Worm (Caenorhabditis elegans) whole organism, late embryonic: ENCODE measurements around the gene T05B9.1.

Source experiments
- C38D4.7 ChIP-seq: fragments of 200-800 bp; sonication (Bioruptor generic); optimal IDR thresholded peaks from 2 replicates; lab custom pipeline; 2018; ENCODE audit warnings: mild to moderate bottlenecking, missing genetic modification characterization, moderate library complexity, missing compliant biosample characterization
- K02D7.2 ChIP-seq: sonication (generic microtip); optimal IDR thresholded peaks from 2 replicates; lab custom pipeline; 2017; ENCODE audit warnings: mild to moderate bottlenecking, missing genetic modification characterization, missing compliant biosample characterization
- K09A11.1 ChIP-seq: sonication (generic microtip); optimal IDR thresholded peaks from 2 replicates; lab custom pipeline; 2017; ENCODE audit warnings: antibody characterized with exemption, mild to moderate bottlenecking, missing genetic modification characterization, missing compliant biosample characterization; ENCODE audit not compliant: insufficient read depth
- ama-1 ChIP-seq: fragments of 150-350 bp; optimal IDR thresholded peaks from 2 replicates; lab custom pipeline; 2014
- ceh-18 ChIP-seq: sonication (generic microtip); optimal IDR thresholded peaks from 2 replicates; lab custom pipeline; 2016; ENCODE audit warnings: missing genetic modification characterization, missing compliant biosample characterization
- ceh-19 ChIP-seq: fragments of 200-800 bp; sonication (Bioruptor generic); optimal IDR thresholded peaks from 2 replicates; lab custom pipeline; 2018; ENCODE audit warnings: mild to moderate bottlenecking, missing genetic modification characterization, missing compliant biosample characterization
- ceh-24 ChIP-seq: sonication (generic microtip); optimal IDR thresholded peaks from 2 replicates; lab custom pipeline; 2016; ENCODE audit warnings: mild to moderate bottlenecking, missing genetic modification characterization, missing compliant biosample characterization
- ceh-30 ChIP-seq: fragments of 150-350 bp; optimal IDR thresholded peaks from 2 replicates; lab custom pipeline; 2014; ENCODE audit warnings: missing biosample characterization, missing genetic modification characterization
- che-1 ChIP-seq: sonication (generic microtip); optimal IDR thresholded peaks from 2 replicates; lab custom pipeline; 2016; ENCODE audit warnings: mild to moderate bottlenecking, missing genetic modification characterization, missing compliant biosample characterization
- dmd-4 ChIP-seq: sonication (generic microtip); optimal IDR thresholded peaks from 2 replicates; lab custom pipeline; 2016; ENCODE audit warnings: borderline replicate concordance, missing genetic modification characterization, missing compliant biosample characterization
- elt-4 ChIP-seq: sonication (generic microtip); optimal IDR thresholded peaks from 2 replicates; lab custom pipeline; 2016; ENCODE audit warnings: missing genetic modification characterization, missing compliant biosample characterization
- ets-4 ChIP-seq: sonication (generic microtip); optimal IDR thresholded peaks from 2 replicates; lab custom pipeline; 2016; ENCODE audit warnings: missing genetic modification characterization, missing compliant biosample characterization
- fkh-10 ChIP-seq: fragments of 150-350 bp; optimal IDR thresholded peaks from 2 replicates; lab custom pipeline; 2014; ENCODE audit warnings: missing biosample characterization, missing genetic modification reagents, missing genetic modification characterization
- fkh-6 ChIP-seq: sonication (generic microtip); optimal IDR thresholded peaks from 2 replicates; lab custom pipeline; 2016; ENCODE audit warnings: missing genetic modification characterization, missing compliant biosample characterization
- gmeb-2 ChIP-seq: sonication (generic microtip); optimal IDR thresholded peaks from 2 replicates; lab custom pipeline; 2016; ENCODE audit warnings: missing genetic modification characterization, inconsistent platforms, missing compliant biosample characterization
- hlh-13 ChIP-seq: fragments of 200-800 bp; sonication (Bioruptor generic); optimal IDR thresholded peaks from 2 replicates; lab custom pipeline; 2018; ENCODE audit warnings: mild to moderate bottlenecking, missing genetic modification characterization, missing compliant biosample characterization
- hlh-6 ChIP-seq: sonication (generic microtip); optimal IDR thresholded peaks from 2 replicates; lab custom pipeline; 2016; ENCODE audit warnings: missing genotype, missing genetic modification characterization, missing compliant biosample characterization
- lim-6 ChIP-seq: sonication (generic microtip); optimal IDR thresholded peaks from 2 replicates; lab custom pipeline; 2016; ENCODE audit warnings: missing genetic modification characterization, missing compliant biosample characterization
- lin-11 ChIP-seq: fragments of 200-800 bp; sonication (Bioruptor generic); optimal IDR thresholded peaks from 2 replicates; lab custom pipeline; 2018; ENCODE audit warnings: mild to moderate bottlenecking, missing genetic modification characterization, missing compliant biosample characterization
- mec-3 ChIP-seq: sonication (generic microtip); optimal IDR thresholded peaks from 2 replicates; lab custom pipeline; 2016; ENCODE audit warnings: borderline replicate concordance, missing genetic modification characterization, missing compliant biosample characterization
- nfya-1 ChIP-seq: sonication (generic microtip); optimal IDR thresholded peaks from 2 replicates; lab custom pipeline; 2017; ENCODE audit warnings: missing genetic modification characterization, mild to moderate bottlenecking, missing compliant biosample characterization, antibody characterized with exemption, moderate library complexity
- nhr-11 ChIP-seq: fragments of 150-350 bp; optimal IDR thresholded peaks from 2 replicates; lab custom pipeline; 2014; ENCODE audit warnings: missing biosample characterization, missing genetic modification characterization
- nhr-232 ChIP-seq: sonication (generic microtip); optimal IDR thresholded peaks from 2 replicates; lab custom pipeline; 2016; ENCODE audit warnings: missing genetic modification characterization, missing compliant biosample characterization
- pag-3 ChIP-seq: sonication (generic microtip); optimal IDR thresholded peaks from 2 replicates; lab custom pipeline; 2016; ENCODE audit warnings: missing compliant biosample characterization, missing genetic modification characterization, borderline replicate concordance
- pax-1 ChIP-seq: fragments of 150-350 bp; optimal IDR thresholded peaks from 2 replicates; lab custom pipeline; 2014; ENCODE audit warnings: missing biosample characterization, missing genetic modification characterization
- pha-2 ChIP-seq: sonication (generic microtip); optimal IDR thresholded peaks from 2 replicates; lab custom pipeline; 2017; ENCODE audit warnings: mild to moderate bottlenecking, missing genetic modification characterization, missing compliant biosample characterization
- ref-2 ChIP-seq: sonication (generic microtip); optimal IDR thresholded peaks from 2 replicates; lab custom pipeline; 2016; ENCODE audit warnings: missing genetic modification characterization, missing compliant biosample characterization
- rnt-1 ChIP-seq: sonication (generic microtip); optimal IDR thresholded peaks from 2 replicates; lab custom pipeline; 2016; ENCODE audit warnings: missing genetic modification characterization, missing compliant biosample characterization
- sdc-2 ChIP-seq: sonication (generic microtip); optimal IDR thresholded peaks from 2 replicates; lab custom pipeline; 2016; ENCODE audit warnings: missing genotype, missing genetic modification characterization, missing compliant biosample characterization
- sox-2 ChIP-seq: fragments of 200-800 bp; sonication (Bioruptor generic); IDR thresholded peaks from 2 replicates; pipeline ENCODE4 v1.3.6; 2022; ENCODE audit warnings: missing genetic modification reagents, missing genetic modification characterization, missing compliant biosample characterization
- syd-9 ChIP-seq: sonication (generic microtip); optimal IDR thresholded peaks from 2 replicates; lab custom pipeline; 2016; ENCODE audit warnings: mild to moderate bottlenecking, missing genetic modification characterization, moderate library complexity, missing compliant biosample characterization
- unc-3 ChIP-seq, 2 experiments: fragments of 200-800 bp in 1 of 2; sonication (Bioruptor generic) in 1 of 2; sonication (generic microtip) in 1 of 2; conservative IDR thresholded peaks in 1 of 2; optimal IDR thresholded peaks in 1 of 2; 2 replicates each; pipeline versions ENCODE4 v1.3.6 to Lab custom; 2016 to 2022; ENCODE audit warnings: missing compliant biosample characterization in 2 of 2, missing genetic modification characterization in 2 of 2, missing genetic modification reagents in 1 of 2
- unc-42 ChIP-seq: sonication (generic microtip); optimal IDR thresholded peaks from 2 replicates; lab custom pipeline; 2016; ENCODE audit warnings: missing genotype, missing genetic modification characterization, missing compliant biosample characterization
- unc-86 ChIP-seq: sonication (generic microtip); optimal IDR thresholded peaks from 2 replicates; lab custom pipeline; 2016; ENCODE audit warnings: missing genetic modification characterization, missing compliant biosample characterization

The T05B9.1 gene

ce11 chrII:11259766-11260165 lies 1.2 kb downstream of the T05B9.1 start:
- no peak for TF ChIP-seq pax-1 (tag; lab: Kevin White, UChicago)

ce11 chrII:11255536-11255935 lies 5.5 kb downstream of the T05B9.1 start, which contains the start of gene T05B9.2:
T05B9.2 (plus strand) TSS chrII:11255836.
- TF ChIP-seq che-1 (tag; lab: Kevin White, UChicago) (no peak), ceh-24 (no peak), elt-4 (tag; lab: Kevin White, UChicago) (no peak)

ce11 chrII:11247414-11247813 lies 13.6 kb downstream of the T05B9.1 start, which contains the start of gene T06D8.10:
T06D8.10 (minus strand) TSS chrII:11247514.
- TF ChIP-seq lim-6 (no peak), sdc-2 (tag; lab: Kevin White, UChicago) (peak; percentile 11), fkh-10 (GFP tag; lab: Kevin White, UChicago) (no peak)

- TF ChIP-seq ref-2 (no peak), unc-42 (tag; lab: Kevin White, UChicago) (no peak), fkh-6 (no peak), dmd-4 (tag; lab: Kevin White, UChicago) (no peak), nfya-1 (tag; lab: Kevin White, UChicago) (no peak), unc-3 (GFP tag; conservative IDR thresholded peaks at IDR 0.05; lab: Robert Waterston, UW) (no peak), unc-3 (tag; optimal IDR thresholded peaks at IDR 0.05; lab: Kevin White, UChicago) (no peak)
- TF ChIP-seq, all 69 proteins: peak for 0
These were observed 14.5 kb downstream of the T05B9.1 start for ce11 chrII:11246506-11246905.

ce11 chrII:11242918-11243317 lies 18.1 kb downstream of the T05B9.1 start:
- TF ChIP-seq nfya-1 (tag; lab: Kevin White, UChicago) (no peak), unc-42 (tag; lab: Kevin White, UChicago) (no peak), lin-11 (tag; lab: Kevin White, UChicago) (no peak), ref-2 (no peak), hlh-6 (no peak), ceh-19 (GFP tag; lab: Kevin White, UChicago) (no peak), nhr-11 (tag; lab: Kevin White, UChicago) (no peak), pax-1 (tag; lab: Kevin White, UChicago) (no peak), ceh-18 (no peak), ets-4 (no peak), K09A11.1 (tag; lab: Kevin White, UChicago) (no peak)

- TF ChIP-seq mec-3 (tag; lab: Kevin White, UChicago) (no peak), nhr-232 (tag; lab: Kevin White, UChicago) (no peak), K02D7.2 (tag; lab: Kevin White, UChicago) (no peak), C38D4.7 (GFP tag; lab: Kevin White, UChicago) (no peak), ceh-19 (GFP tag; lab: Kevin White, UChicago) (no peak), unc-42 (tag; lab: Kevin White, UChicago) (no peak), unc-86 (tag; lab: Kevin White, UChicago) (no peak), ama-1 (lab: Kevin White, UChicago) (no peak)
These were observed 19.5 kb downstream of the T05B9.1 start for ce11 chrII:11241497-11241896.

- TF ChIP-seq sox-2 = no peak
- no peak for TF ChIP-seq pha-2 (tag; lab: Kevin White, UChicago)
- TF ChIP-seq rnt-1 = no peak
- TF ChIP-seq ceh-30 (tag; lab: Kevin White, UChicago) = no peak
- TF ChIP-seq ceh-19 (GFP tag; lab: Kevin White, UChicago) = no peak
- TF ChIP-seq hlh-6 = no peak
- no peak for TF ChIP-seq hlh-13 (GFP tag; lab: Kevin White, UChicago)
- TF ChIP-seq syd-9 (tag; lab: Kevin White, UChicago) = no peak
- TF ChIP-seq sdc-2 (tag; lab: Kevin White, UChicago) = no peak
- TF ChIP-seq pag-3 (tag; lab: Kevin White, UChicago) = no peak
- TF ChIP-seq unc-3 (GFP tag; conservative IDR thresholded peaks at IDR 0.05; lab: Robert Waterston, UW) = no peak
- no peak for TF ChIP-seq unc-3 (tag; optimal IDR thresholded peaks at IDR 0.05; lab: Kevin White, UChicago)
- TF ChIP-seq gmeb-2 (tag; lab: Kevin White, UChicago) = no peak
- no peak for TF ChIP-seq pax-1 (tag; lab: Kevin White, UChicago)
These were observed 20.0 kb downstream of the T05B9.1 start for ce11 chrII:11240963-11241362.
